Fruit fly (Drosophila melanogaster) whole organism, embryonic: ENCODE measurements around the gene CG15382.
A peak's percentile ranks its signal among the peaks of the same experiment; 100 is the strongest.

Experiments
- B-H1 ChIP-seq: fragments of 200-800 bp; sonication (Bioruptor generic); IDR thresholded peaks from 3 replicates; pipeline ENCODE4 v1.3.6; 2022; ENCODE audit warnings: missing biosample characterization, missing genetic modification characterization
- CG10147 ChIP-seq: fragments of 200-800 bp; sonication (Bioruptor generic); optimal IDR thresholded peaks from 2 replicates; lab custom pipeline; 2019; ENCODE audit warnings: missing biosample characterization, mild to moderate bottlenecking, missing genetic modification characterization, moderate library complexity
- CG11093 ChIP-seq: fragments of 200-800 bp; sonication (Bioruptor generic); IDR thresholded peaks from 3 replicates; pipeline ENCODE4 v1.3.6; 2022; ENCODE audit warnings: missing biosample characterization, missing genetic modification characterization
- CG12071 ChIP-seq: fragments of 200-800 bp; sonication (Bioruptor generic); optimal IDR thresholded peaks from 3 replicates; lab custom pipeline; 2018; ENCODE audit warnings: missing biosample characterization, mild to moderate bottlenecking, missing genetic modification characterization
- CG12391 ChIP-seq: fragments of 200-800 bp; sonication (Bioruptor generic); optimal IDR thresholded peaks from 3 replicates; lab custom pipeline; 2018; ENCODE audit warnings: missing biosample characterization, mild to moderate bottlenecking, missing genetic modification characterization, moderate library complexity
- CG12769 ChIP-seq: fragments of 200-800 bp; sonication (Bioruptor generic); optimal IDR thresholded peaks from 2 replicates; lab custom pipeline; 2019; ENCODE audit warnings: missing biosample characterization, mild to moderate bottlenecking, missing genetic modification characterization, moderate library complexity
- CG13775 ChIP-seq: fragments of 200-800 bp; sonication (Bioruptor generic); optimal IDR thresholded peaks from 3 replicates; lab custom pipeline; 2017; ENCODE audit warnings: missing biosample characterization, mild to moderate bottlenecking, missing genetic modification characterization
- CG15479 ChIP-seq: fragments of 200-800 bp; sonication (Bioruptor generic); optimal IDR thresholded peaks from 3 replicates; lab custom pipeline; 2019; ENCODE audit warnings: missing biosample characterization, mild to moderate bottlenecking, missing genetic modification characterization, moderate library complexity
- CG17568 ChIP-seq: fragments of 200-800 bp; sonication (Bioruptor generic); optimal IDR thresholded peaks from 2 replicates; lab custom pipeline; 2018; ENCODE audit warnings: missing biosample characterization, mild to moderate bottlenecking, missing genetic modification characterization, moderate library complexity
- CG18599 ChIP-seq: fragments of 200-800 bp; sonication (Bioruptor generic); optimal IDR thresholded peaks from 3 replicates; lab custom pipeline; 2017; ENCODE audit warnings: missing biosample characterization, missing genetic modification characterization, mild to moderate bottlenecking, moderate library complexity, missing genetic modification reagents
- CG2678 ChIP-seq: fragments of 200-800 bp; sonication (Bioruptor generic); optimal IDR thresholded peaks from 3 replicates; lab custom pipeline; 2019; ENCODE audit warnings: missing biosample characterization, mild to moderate bottlenecking, missing genetic modification characterization, moderate library complexity
- CG6683 ChIP-seq: fragments of 200-800 bp; sonication (Bioruptor generic); optimal IDR thresholded peaks from 2 replicates; lab custom pipeline; 2017; ENCODE audit warnings: missing biosample characterization, mild to moderate bottlenecking, missing genetic modification characterization, missing genetic modification reagents
- CG7372 ChIP-seq: fragments of 200-800 bp; sonication (Bioruptor generic); IDR thresholded peaks from 2 replicates; pipeline ENCODE4 v1.3.6; 2022; ENCODE audit warnings: missing biosample characterization, missing genetic modification characterization
- CG8290 ChIP-seq, 3 experiments: fragments of 200-800 bp; sonication (Bioruptor generic); optimal IDR thresholded peaks; 2 replicates each; lab custom pipeline; 2016 to 2019; ENCODE audit warnings: missing biosample characterization in 3 of 3, missing genetic modification characterization in 3 of 3, mild to moderate bottlenecking in 2 of 3, moderate library complexity in 1 of 3
- CoRest ChIP-seq: fragments of 200-800 bp; sonication (Bioruptor generic); optimal IDR thresholded peaks from 3 replicates; lab custom pipeline; 2018; ENCODE audit warnings: missing biosample characterization, mild to moderate bottlenecking, missing genetic modification characterization, moderate library complexity
- Fer2 ChIP-seq: fragments of 200-800 bp; sonication (Bioruptor generic); optimal IDR thresholded peaks from 2 replicates; lab custom pipeline; 2018; ENCODE audit warnings: missing biosample characterization, mild to moderate bottlenecking, missing genetic modification characterization, moderate library complexity
- Hand ChIP-seq: fragments of 200-800 bp; sonication (Bioruptor generic); optimal IDR thresholded peaks from 2 replicates; lab custom pipeline; 2017; ENCODE audit warnings: mild to moderate bottlenecking, missing biosample characterization, missing genetic modification reagents, missing genetic modification characterization
- Hey ChIP-seq: fragments of 200-800 bp; sonication (Bioruptor generic); optimal IDR thresholded peaks from 3 replicates; lab custom pipeline; 2018; ENCODE audit warnings: missing biosample characterization, mild to moderate bottlenecking, missing genetic modification characterization
- Jarid2 ChIP-seq: fragments of 200-800 bp; sonication (Bioruptor generic); optimal IDR thresholded peaks from 3 replicates; lab custom pipeline; 2017; ENCODE audit warnings: mild to moderate bottlenecking, missing biosample characterization, missing genetic modification reagents, missing genetic modification characterization
- Nf-YB ChIP-seq: fragments of 200-800 bp; sonication (Bioruptor generic); optimal IDR thresholded peaks from 3 replicates; lab custom pipeline; 2019; ENCODE audit warnings: missing biosample characterization, mild to moderate bottlenecking, missing genetic modification characterization, moderate library complexity
- Nf-YC ChIP-seq: fragments of 200-800 bp; optimal IDR thresholded peaks from 3 replicates; lab custom pipeline; 2019; ENCODE audit warnings: missing biosample characterization, mild to moderate bottlenecking, missing genetic modification characterization, moderate library complexity
- Sox100B ChIP-seq: fragments of 200-800 bp; sonication (Bioruptor generic); optimal IDR thresholded peaks from 3 replicates; lab custom pipeline; 2018; ENCODE audit warnings: missing biosample characterization, mild to moderate bottlenecking, missing genetic modification characterization
- Xrp1 ChIP-seq: fragments of 200-800 bp; sonication (Bioruptor generic); IDR thresholded peaks from 2 replicates; pipeline ENCODE4 v1.3.6; 2022; ENCODE audit warnings: missing biosample characterization, missing genetic modification characterization
- bab2 ChIP-seq: fragments of 200-800 bp; sonication (Bioruptor generic); optimal IDR thresholded peaks from 2 replicates; lab custom pipeline; 2016; ENCODE audit warnings: missing biosample characterization, missing genetic modification characterization
- bsh ChIP-seq, 2 experiments: fragments of 200-800 bp; sonication (Bioruptor generic); optimal IDR thresholded peaks; 2 replicates each; lab custom pipeline; 2017 to 2018; ENCODE audit warnings: mild to moderate bottlenecking in 2 of 2, missing biosample characterization in 2 of 2, missing genetic modification characterization in 2 of 2, moderate library complexity in 1 of 2
- caup ChIP-seq: fragments of 200-800 bp; sonication (Bioruptor generic); optimal IDR thresholded peaks from 3 replicates; lab custom pipeline; 2017; ENCODE audit warnings: missing biosample characterization, mild to moderate bottlenecking, missing genetic modification characterization, moderate library complexity; ENCODE audit not compliant: severe bottlenecking
- chm ChIP-seq: fragments of 200-800 bp; sonication (Bioruptor generic); IDR thresholded peaks from 2 replicates; pipeline ENCODE4 v1.3.6; 2022; ENCODE audit warnings: missing biosample characterization, missing genetic modification characterization
- corto ChIP-seq: fragments of 200-800 bp; sonication (Bioruptor generic); optimal IDR thresholded peaks from 2 replicates; lab custom pipeline; 2016; ENCODE audit warnings: missing biosample characterization, mild to moderate bottlenecking, missing genetic modification characterization, moderate library complexity
- crol ChIP-seq: fragments of 200-800 bp; sonication (Bioruptor generic); IDR thresholded peaks from 2 replicates; pipeline ENCODE4 v1.3.6; 2022; ENCODE audit warnings: missing biosample characterization, missing genetic modification characterization
- crp ChIP-seq, 2 experiments: fragments of 200-800 bp; sonication (Bioruptor generic); optimal IDR thresholded peaks; 2 replicates in 1 of 2; 3 replicates in 1 of 2; lab custom pipeline; 2017; ENCODE audit warnings: missing biosample characterization in 2 of 2, missing genetic modification characterization in 2 of 2, mild to moderate bottlenecking in 1 of 2, moderate library complexity in 1 of 2
- cwo ChIP-seq: fragments of 200-800 bp; sonication (Bioruptor generic); optimal IDR thresholded peaks from 3 replicates; lab custom pipeline; 2017; ENCODE audit warnings: missing biosample characterization, missing genetic modification characterization, mild to moderate bottlenecking, moderate library complexity, missing genetic modification reagents
- danr ChIP-seq: fragments of 200-800 bp; sonication (Bioruptor generic); IDR thresholded peaks from 2 replicates; pipeline ENCODE4 v1.3.6; 2022; ENCODE audit warnings: missing biosample characterization, missing genetic modification characterization
- dmrt11E ChIP-seq: fragments of 200-800 bp; sonication (Bioruptor generic); optimal IDR thresholded peaks from 3 replicates; lab custom pipeline; 2018; ENCODE audit warnings: missing biosample characterization, mild to moderate bottlenecking, missing genetic modification characterization, moderate library complexity
- exex ChIP-seq: fragments of 200-800 bp; sonication (Bioruptor generic); optimal IDR thresholded peaks from 4 replicates; lab custom pipeline; 2018; ENCODE audit warnings: missing biosample characterization, mild to moderate bottlenecking, missing genetic modification characterization, moderate library complexity
- grn ChIP-seq: fragments of 200-800 bp; sonication (Bioruptor generic); optimal IDR thresholded peaks from 3 replicates; lab custom pipeline; 2017; ENCODE audit warnings: missing biosample characterization, missing genetic modification characterization
- jigr1 ChIP-seq: fragments of 200-800 bp; sonication (Bioruptor generic); IDR thresholded peaks from 3 replicates; pipeline ENCODE4 v1.3.6; 2022; ENCODE audit warnings: missing biosample characterization, missing genetic modification characterization
- kah ChIP-seq: fragments of 200-800 bp; sonication (Bioruptor generic); optimal IDR thresholded peaks from 2 replicates; lab custom pipeline; 2018; ENCODE audit warnings: missing biosample characterization, mild to moderate bottlenecking, missing genetic modification characterization
- lab ChIP-seq: fragments of 200-800 bp; sonication (Bioruptor generic); optimal IDR thresholded peaks from 3 replicates; lab custom pipeline; 2017; ENCODE audit warnings: missing biosample characterization, missing genetic modification characterization, mild to moderate bottlenecking, moderate library complexity, missing genetic modification reagents
- lilli ChIP-seq: fragments of 200-800 bp; sonication (Bioruptor generic); optimal IDR thresholded peaks from 3 replicates; lab custom pipeline; 2016; ENCODE audit warnings: missing biosample characterization, missing genetic modification characterization
- lmd ChIP-seq: fragments of 200-800 bp; sonication (Bioruptor generic); IDR thresholded peaks from 2 replicates; pipeline ENCODE4 v1.3.6; 2022; ENCODE audit warnings: missing biosample characterization, missing genetic modification characterization
- lola ChIP-seq, 3 experiments: fragments of >200 bp in 2 of 3; fragments of 200-800 bp in 1 of 3; sonication (Bioruptor generic) in 1 of 3; optimal IDR thresholded peaks; 2 replicates each; lab custom pipeline; 2017 to 2019; ENCODE audit warnings: missing biosample characterization in 3 of 3, missing genetic modification characterization in 3 of 3, mild to moderate bottlenecking in 1 of 3, moderate library complexity in 1 of 3
- row ChIP-seq: fragments of 200-800 bp; sonication (Bioruptor generic); IDR thresholded peaks from 3 replicates; pipeline ENCODE4 v1.3.6; 2022; ENCODE audit warnings: missing biosample characterization, missing genetic modification characterization
- sna ChIP-seq: fragments of 200-800 bp; sonication (Bioruptor generic); IDR thresholded peaks from 2 replicates; pipeline ENCODE4 v1.3.6; 2022; ENCODE audit warnings: missing biosample characterization, missing genetic modification characterization; ENCODE audit not compliant: partially characterized antibody
- toy ChIP-seq: fragments of 200-800 bp; sonication (Bioruptor generic); IDR thresholded peaks from 2 replicates; pipeline ENCODE4 v1.3.6; 2022; ENCODE audit warnings: missing biosample characterization, missing genetic modification characterization
- unpg ChIP-seq: fragments of 200-800 bp; sonication (Bioruptor generic); optimal IDR thresholded peaks from 3 replicates; lab custom pipeline; 2018; ENCODE audit warnings: missing biosample characterization, mild to moderate bottlenecking, missing genetic modification characterization, moderate library complexity
- zfh2 ChIP-seq: fragments of 200-800 bp; sonication (Bioruptor generic); optimal IDR thresholded peaks from 2 replicates; lab custom pipeline; 2016; ENCODE audit warnings: missing biosample characterization, missing genetic modification characterization

Gene CG15382

dm6 chr2L:2171366-2172078 lies 16.0 kb downstream of the CG15382 start (continued):
- no peak for TF ChIP-seq lmd
- TF ChIP-seq CG6683 (GFP tag; lab: Kevin White, UChicago): no peak
- peak; percentile 50 for TF ChIP-seq CG12769 (tag; lab: Kevin White, UChicago)
- peak; percentile 42 for TF ChIP-seq Hand (GFP tag; lab: Kevin White, UChicago)
- TF ChIP-seq Jarid2 (GFP tag; lab: Kevin White, UChicago): peak; percentile 19
- no peak for TF ChIP-seq chm (GFP tag; lab: Robert Waterston, UW)
- peak; percentile 49 for TF ChIP-seq CG18599 (GFP tag; lab: Kevin White, UChicago)
- peak; percentile 27 for TF ChIP-seq CG10147 (GFP tag; lab: Kevin White, UChicago)
- peak; percentile 63 for TF ChIP-seq cwo
- TF ChIP-seq CG8290 (GFP tag; optimal IDR thresholded peaks at IDR 0.05; lab: Kevin White, UChicago): no peak
- peak in 1 of 2 experiments; percentile 5 for TF ChIP-seq CG8290 (tag; optimal IDR thresholded peaks at IDR 0.05; lab: Kevin White, UChicago)
- TF ChIP-seq CG13775 (GFP tag; lab: Kevin White, UChicago): peak; percentile 14
- TF ChIP-seq crol: peak; percentile 95
- peak; percentile 80 for TF ChIP-seq grn (GFP tag; lab: Kevin White, UChicago)
- no peak for TF ChIP-seq sna
- TF ChIP-seq CoRest (tag; lab: Kevin White, UChicago): peak; percentile 10
- TF ChIP-seq B-H1 (GFP tag; lab: Robert Waterston, UW): no peak
- peak; percentile 66 for TF ChIP-seq kah (GFP tag; lab: Kevin White, UChicago)
- peak; percentile 49 for TF ChIP-seq Nf-YC
- TF ChIP-seq CG11093 (GFP tag; lab: Robert Waterston, UW): no peak
- TF ChIP-seq Nf-YB: peak; percentile 73
- TF ChIP-seq Fer2 (tag; lab: Kevin White, UChicago): no peak
- TF ChIP-seq CG12071 (GFP tag; lab: Kevin White, UChicago): peak; percentile 3
- peak; percentile 23 for TF ChIP-seq Hey (tag; lab: Kevin White, UChicago)
- no peak for TF ChIP-seq crp (GFP tag; optimal IDR thresholded peaks at IDR 0.05; lab: Kevin White, UChicago)
- no peak for TF ChIP-seq danr (GFP tag; lab: Robert Waterston, UW)
- TF ChIP-seq corto (GFP tag; lab: Kevin White, UChicago): peak; percentile 11
- peak; percentile 7 for TF ChIP-seq CG17568
- TF ChIP-seq lab: peak; percentile 83
- TF ChIP-seq caup (GFP tag; lab: Kevin White, UChicago): peak; percentile 56
- TF ChIP-seq CG15479 (GFP tag; lab: Kevin White, UChicago): no peak

- TF ChIP-seq exex (no peak), crol (no peak), CG12391 (tag; lab: Kevin White, UChicago) (peak; percentile 20), bsh (GFP tag; optimal IDR thresholded peaks at IDR 0.05; lab: Kevin White, UChicago) (peak in 1 of 2 experiments; percentile 36), bab2 (no peak), CG2678 (tag; lab: Kevin White, UChicago) (peak; percentile 12), CG10147 (GFP tag; lab: Kevin White, UChicago) (no peak), lilli (GFP tag; lab: Kevin White, UChicago) (no peak), jigr1 (no peak), dmrt11E (tag; lab: Kevin White, UChicago) (peak; percentile 4), Xrp1 (peak; percentile 21; the same call in 1 of the 2 replicates), CG7372 (GFP tag; lab: Robert Waterston, UW) (no peak), row (GFP tag; lab: Robert Waterston, UW) (peak; percentile 29; the same call in 2 of the 3 replicates), unpg (GFP tag; lab: Kevin White, UChicago) (no peak), lola (GFP tag; optimal IDR thresholded peaks at IDR 0.05; lab: Kevin White, UChicago) (peak in 1 of 3 experiments; percentile 3), zfh2 (GFP tag; lab: Kevin White, UChicago) (no peak), Sox100B (GFP tag; lab: Kevin White, UChicago) (no peak), toy (GFP tag; lab: Robert Waterston, UW) (no peak)
These were observed 17.0 kb downstream of the CG15382 start for dm6 chr2L:2172460-2173121.
